Fruit fly (Drosophila melanogaster): Measurements from ENCODE around the gene meru.

Gene meru

dm6 chr3L:15815353-15816142 is 28.3 kb downstream of the meru start (continued):
- TF ChIP-seq Stat92E (GFP tag; optimal IDR thresholded peaks at IDR 0.05) (peak in 1 of 3 experiments; percentile 34), Ravus (GFP tag; IDR thresholded peaks at IDR 0.05) (no peak), CG17385 (GFP tag; optimal IDR thresholded peaks at IDR 0.05) (peak; percentile 67), cas (GFP tag; IDR thresholded peaks at IDR 0.05) (0 out of 2 replicates have a peak, but pooled peaks have one; percentile 22), CG14965 (GFP tag; optimal IDR thresholded peaks at IDR 0.05; ENCODE audit: borderline replicate concordance) (peak; percentile 24), Drgx (GFP tag; IDR thresholded peaks at IDR 0.05) (peak; percentile 85), Spps (tag; optimal IDR thresholded peaks at IDR 0.05) (peak; percentile 51), Eip74EF (GFP tag; optimal IDR thresholded peaks at IDR 0.05) (peak in 1 of 2 experiments; percentile 62), CG8089 (GFP tag; optimal IDR thresholded peaks at IDR 0.05) (peak; percentile 27), CG15601 (tag; optimal IDR thresholded peaks at IDR 0.05) (peak; percentile 51), CG31224 (GFP tag; IDR thresholded peaks at IDR 0.05) (peak; percentile 36; the same call in 1 of the 2 replicates), CG17829 (tag; optimal IDR thresholded peaks at IDR 0.05) (peak; percentile 51), hbn (GFP tag; IDR thresholded peaks at IDR 0.05; ENCODE audit: partially characterized antibody) (no peak), CG31388 (GFP tag; optimal IDR thresholded peaks at IDR 0.05) (peak; percentile 4), Ssrp (tag; optimal IDR thresholded peaks at IDR 0.05) (peak; percentile 53), Chrac-16 (GFP tag; optimal IDR thresholded peaks at IDR 0.05) (peak; percentile 65), CG42726 (GFP tag; IDR thresholded peaks at IDR 0.05; ENCODE audit: partially characterized antibody) (no peak), CG6683 (GFP tag; optimal IDR thresholded peaks at IDR 0.05) (peak; percentile 70), CG8924 (tag; optimal IDR thresholded peaks at IDR 0.05) (peak; percentile 65), so (GFP tag; IDR thresholded peaks at IDR 0.05) (0 out of 3 replicates have a peak, but pooled peaks have one; percentile 63), phol (tag; optimal IDR thresholded peaks at IDR 0.05) (peak; percentile 78), CG10543 (GFP tag; optimal IDR thresholded peaks at IDR 0.05) (peak; percentile 59), Nf-YB (GFP tag; optimal IDR thresholded peaks at IDR 0.05) (peak; percentile 50), CG14441 (GFP tag; IDR thresholded peaks at IDR 0.05) (0 out of 2 replicates have a peak, but pooled peaks have one; percentile 48), CG3407 (GFP tag; optimal IDR thresholded peaks at IDR 0.05) (peak; percentile 48), lola (GFP tag; optimal IDR thresholded peaks at IDR 0.05) (peak in 1 of 3 experiments; percentile 71), Mad (GFP tag; optimal IDR thresholded peaks at IDR 0.05) (peak; percentile 23), CG12236 (GFP tag; optimal IDR thresholded peaks at IDR 0.05) (peak; percentile 13), CG17328 (GFP tag; IDR thresholded peaks at IDR 0.05) (peak; percentile 54), lilli (GFP tag; optimal IDR thresholded peaks at IDR 0.05) (peak; percentile 54), CG6813 (GFP tag; optimal IDR thresholded peaks at IDR 0.05) (peak; percentile 69), fd64A (GFP tag; optimal IDR thresholded peaks at IDR 0.05) (no peak), CTCF (GFP tag; optimal IDR thresholded peaks at IDR 0.05) (peak; percentile 21), CG18476 (GFP tag; optimal IDR thresholded peaks at IDR 0.05) (peak; percentile 20), hth (optimal IDR thresholded peaks at IDR 0.05) (no peak), mam (GFP tag; optimal IDR thresholded peaks at IDR 0.05) (peak; percentile 65), kay (GFP tag; optimal IDR thresholded peaks at IDR 0.05) (peak; percentile 57), caup (GFP tag; optimal IDR thresholded peaks at IDR 0.05; ENCODE audit: severe bottlenecking) (peak; percentile 71), CG11695 (GFP tag; IDR thresholded peaks at IDR 0.05) (peak; percentile 80), sna (GFP tag; IDR thresholded peaks at IDR 0.05; ENCODE audit: partially characterized antibody) (no peak), salm (tag; optimal IDR thresholded peaks at IDR 0.05) (peak; percentile 43), CG10654 (GFP tag; optimal IDR thresholded peaks at IDR 0.05) (peak; percentile 46), vvl (GFP tag; IDR thresholded peaks at IDR 0.05) (peak; percentile 69), usp (GFP tag; optimal IDR thresholded peaks at IDR 0.05) (no peak), gt (GFP tag; IDR thresholded peaks at IDR 0.05) (no peak), fu2 (GFP tag; optimal IDR thresholded peaks at IDR 0.05) (peak; percentile 22), CG13894 (tag; optimal IDR thresholded peaks at IDR 0.05) (peak; percentile 80), CG10274 (GFP tag; optimal IDR thresholded peaks at IDR 0.05) (no peak)

All from whole organism, embryonic.